Fruit fly (Drosophila melanogaster) whole organism, embryonic: ENCODE measurements around the gene ETHR.

Experiments used
- Atf6 ChIP-seq: fragments of 200-800 bp; sonication (Bioruptor generic); IDR thresholded peaks from 2 replicates; pipeline ENCODE4 v1.3.6; 2022; ENCODE audit warnings: missing biosample characterization, missing genetic modification characterization
- B-H1 ChIP-seq: fragments of 200-800 bp; sonication (Bioruptor generic); IDR thresholded peaks from 3 replicates; pipeline ENCODE4 v1.3.6; 2022; ENCODE audit warnings: missing biosample characterization, missing genetic modification characterization
- Bdp1 ChIP-seq: fragments of 200-800 bp; sonication (Bioruptor generic); optimal IDR thresholded peaks from 3 replicates; lab custom pipeline; 2016; ENCODE audit warnings: missing biosample characterization, missing genetic modification characterization
- BtbVII ChIP-seq: fragments of 200-800 bp; sonication (Bioruptor generic); optimal IDR thresholded peaks from 3 replicates; lab custom pipeline; 2017; ENCODE audit warnings: missing biosample characterization, mild to moderate bottlenecking, missing genetic modification characterization
- C15 ChIP-seq: fragments of 200-800 bp; sonication (Bioruptor generic); IDR thresholded peaks from 3 replicates; pipeline ENCODE4 v1.3.6; 2022; ENCODE audit warnings: missing biosample characterization, missing genetic modification characterization
- CG10147 ChIP-seq: fragments of 200-800 bp; sonication (Bioruptor generic); optimal IDR thresholded peaks from 2 replicates; lab custom pipeline; 2019; ENCODE audit warnings: missing biosample characterization, mild to moderate bottlenecking, missing genetic modification characterization, moderate library complexity
- CG10209 ChIP-seq: fragments of 200-800 bp; sonication (Bioruptor generic); optimal IDR thresholded peaks from 3 replicates; lab custom pipeline; 2017; ENCODE audit warnings: missing biosample characterization, mild to moderate bottlenecking, missing genetic modification characterization, missing genetic modification reagents
- CG11247 ChIP-seq: fragments of 200-800 bp; sonication (Bioruptor generic); IDR thresholded peaks from 2 replicates; pipeline ENCODE4 v1.3.6; 2022; ENCODE audit warnings: missing biosample characterization, missing genetic modification characterization
- CG11695 ChIP-seq: fragments of 200-800 bp; sonication (Bioruptor generic); IDR thresholded peaks from 3 replicates; pipeline ENCODE4 v1.3.6; 2022; ENCODE audit warnings: missing biosample characterization, missing genetic modification characterization
- CG12071 ChIP-seq: fragments of 200-800 bp; sonication (Bioruptor generic); optimal IDR thresholded peaks from 3 replicates; lab custom pipeline; 2018; ENCODE audit warnings: missing biosample characterization, mild to moderate bottlenecking, missing genetic modification characterization
- CG14014 ChIP-seq: fragments of 200-800 bp; sonication (Bioruptor generic); IDR thresholded peaks from 2 replicates; pipeline ENCODE4 v1.3.6; 2022; ENCODE audit warnings: missing biosample characterization, missing genetic modification characterization
- CG14050 ChIP-seq: fragments of 200-800 bp; sonication (Bioruptor generic); IDR thresholded peaks from 3 replicates; pipeline ENCODE4 v1.3.6; 2022; ENCODE audit warnings: missing biosample characterization, missing genetic modification characterization
- CG1529 ChIP-seq: fragments of 200-800 bp; sonication (Bioruptor generic); optimal IDR thresholded peaks from 3 replicates; lab custom pipeline; 2018; ENCODE audit warnings: missing biosample characterization, missing genetic modification characterization
- CG17912 ChIP-seq: fragments of 200-800 bp; sonication (Bioruptor generic); optimal IDR thresholded peaks from 2 replicates; lab custom pipeline; 2018; ENCODE audit warnings: missing biosample characterization, mild to moderate bottlenecking, missing genetic modification characterization
- CG18476 ChIP-seq: fragments of 200-800 bp; sonication (Bioruptor generic); optimal IDR thresholded peaks from 2 replicates; lab custom pipeline; 2016; ENCODE audit warnings: missing biosample characterization, mild to moderate bottlenecking, missing genetic modification characterization
- CG2202 ChIP-seq: fragments of 200-800 bp; sonication (Bioruptor generic); optimal IDR thresholded peaks from 2 replicates; lab custom pipeline; 2018; ENCODE audit warnings: missing biosample characterization, mild to moderate bottlenecking, missing genetic modification characterization
- CG31365 ChIP-seq: fragments of 200-800 bp; sonication (Bioruptor generic); optimal IDR thresholded peaks from 2 replicates; lab custom pipeline; 2018; ENCODE audit warnings: missing biosample characterization, mild to moderate bottlenecking, missing genetic modification characterization
- CG3407 ChIP-seq: fragments of 200-800 bp; sonication (Bioruptor generic); optimal IDR thresholded peaks from 2 replicates; lab custom pipeline; 2018; ENCODE audit warnings: missing biosample characterization, mild to moderate bottlenecking, missing genetic modification characterization
- CG3847 ChIP-seq: fragments of 200-800 bp; sonication (Bioruptor generic); IDR thresholded peaks from 2 replicates; pipeline ENCODE4 v1.3.6; 2022; ENCODE audit warnings: missing biosample characterization, missing genetic modification characterization
- CG7839 ChIP-seq: fragments of 200-800 bp; sonication (Bioruptor generic); optimal IDR thresholded peaks from 3 replicates; lab custom pipeline; 2018; ENCODE audit warnings: missing biosample characterization, mild to moderate bottlenecking, missing genetic modification characterization, moderate library complexity
- CG8281 ChIP-seq: fragments of 200-800 bp; sonication (Bioruptor generic); optimal IDR thresholded peaks from 2 replicates; lab custom pipeline; 2018; ENCODE audit warnings: missing biosample characterization, mild to moderate bottlenecking, missing genetic modification characterization, moderate library complexity
- CG8359 ChIP-seq: fragments of 200-800 bp; sonication (Bioruptor generic); optimal IDR thresholded peaks from 2 replicates; lab custom pipeline; 2017; ENCODE audit warnings: missing biosample characterization, mild to moderate bottlenecking, missing genetic modification characterization, borderline replicate concordance
- Camta ChIP-seq: fragments of 200-800 bp; sonication (Bioruptor generic); optimal IDR thresholded peaks from 2 replicates; lab custom pipeline; 2016; ENCODE audit warnings: missing biosample characterization, missing genetic modification characterization
- CoRest ChIP-seq: fragments of 200-800 bp; sonication (Bioruptor generic); optimal IDR thresholded peaks from 3 replicates; lab custom pipeline; 2018; ENCODE audit warnings: missing biosample characterization, mild to moderate bottlenecking, missing genetic modification characterization, moderate library complexity
- Dad ChIP-seq: fragments of 200-800 bp; sonication (Bioruptor generic); optimal IDR thresholded peaks from 3 replicates; lab custom pipeline; 2016; ENCODE audit warnings: missing biosample characterization, missing genetic modification characterization
- E2f1 ChIP-seq: fragments of 200-800 bp; sonication (Bioruptor generic); IDR thresholded peaks from 2 replicates; pipeline ENCODE4 v1.3.6; 2022; ENCODE audit warnings: missing biosample characterization, missing genetic modification characterization
- H15 ChIP-seq: fragments of 200-800 bp; sonication (Bioruptor generic); IDR thresholded peaks from 3 replicates; pipeline ENCODE4 v1.3.6; 2022; ENCODE audit warnings: missing biosample characterization, missing genetic modification characterization
- H2.0 ChIP-seq: fragments of 200-800 bp; sonication (Bioruptor generic); IDR thresholded peaks from 2 replicates; pipeline ENCODE4 v1.3.6; 2022; ENCODE audit warnings: missing biosample characterization, missing genetic modification characterization
- Hr3 ChIP-seq: fragments of 200-800 bp; sonication (Bioruptor generic); optimal IDR thresholded peaks from 3 replicates; lab custom pipeline; 2016; ENCODE audit warnings: missing biosample characterization, missing genetic modification characterization
- Meics ChIP-seq: fragments of 200-800 bp; sonication (Bioruptor generic); optimal IDR thresholded peaks from 2 replicates; lab custom pipeline; 2017; ENCODE audit warnings: missing biosample characterization, mild to moderate bottlenecking, missing genetic modification characterization
- Optix ChIP-seq: fragments of 200-800 bp; sonication (Bioruptor generic); IDR thresholded peaks from 3 replicates; pipeline ENCODE4 v1.3.6; 2022; ENCODE audit warnings: missing biosample characterization, missing genetic modification characterization
- Sox100B ChIP-seq: fragments of 200-800 bp; sonication (Bioruptor generic); optimal IDR thresholded peaks from 3 replicates; lab custom pipeline; 2018; ENCODE audit warnings: missing biosample characterization, mild to moderate bottlenecking, missing genetic modification characterization
- Xbp1 ChIP-seq: fragments of 200-800 bp; sonication (Bioruptor generic); optimal IDR thresholded peaks from 3 replicates; lab custom pipeline; 2016; ENCODE audit warnings: missing biosample characterization, mild to moderate bottlenecking, missing genetic modification characterization
- ab ChIP-seq: fragments of 200-800 bp; sonication (Bioruptor generic); optimal IDR thresholded peaks from 2 replicates; lab custom pipeline; 2016; ENCODE audit warnings: missing biosample characterization, missing genetic modification characterization
- bab2 ChIP-seq: fragments of 200-800 bp; sonication (Bioruptor generic); optimal IDR thresholded peaks from 2 replicates; lab custom pipeline; 2016; ENCODE audit warnings: missing biosample characterization, missing genetic modification characterization
- corto ChIP-seq: fragments of 200-800 bp; sonication (Bioruptor generic); optimal IDR thresholded peaks from 2 replicates; lab custom pipeline; 2016; ENCODE audit warnings: missing biosample characterization, mild to moderate bottlenecking, missing genetic modification characterization, moderate library complexity
- ewg ChIP-seq: fragments of 200-800 bp; sonication (Bioruptor generic); optimal IDR thresholded peaks from 3 replicates; lab custom pipeline; 2017; ENCODE audit warnings: mild to moderate bottlenecking, missing biosample characterization, missing genetic modification reagents, missing genetic modification characterization
- fd64A ChIP-seq: fragments of 200-800 bp; sonication (Bioruptor generic); optimal IDR thresholded peaks from 3 replicates; lab custom pipeline; 2018; ENCODE audit warnings: missing biosample characterization, mild to moderate bottlenecking, missing genetic modification characterization
- fd96Cb ChIP-seq: fragments of 200-800 bp; sonication (Bioruptor generic); optimal IDR thresholded peaks from 2 replicates; lab custom pipeline; 2018; ENCODE audit warnings: missing biosample characterization, mild to moderate bottlenecking, missing genetic modification characterization, moderate library complexity
- gt ChIP-seq: fragments of 200-800 bp; sonication (Bioruptor generic); IDR thresholded peaks from 2 replicates; pipeline ENCODE4 v1.3.6; 2022; ENCODE audit warnings: missing biosample characterization, missing genetic modification characterization
- ham ChIP-seq: fragments of 200-800 bp; sonication (Bioruptor generic); IDR thresholded peaks from 2 replicates; pipeline ENCODE4 v1.3.6; 2022; ENCODE audit warnings: missing biosample characterization, missing genetic modification characterization
- ind ChIP-seq: fragments of 200-800 bp; sonication (Bioruptor generic); optimal IDR thresholded peaks from 3 replicates; lab custom pipeline; 2016; ENCODE audit warnings: missing biosample characterization, missing genetic modification characterization
- kay ChIP-seq: fragments of 200-800 bp; sonication (Bioruptor generic); optimal IDR thresholded peaks from 2 replicates; lab custom pipeline; 2016; ENCODE audit warnings: missing biosample characterization, missing genetic modification characterization
- ken ChIP-seq: fragments of 200-800 bp; sonication (Bioruptor generic); IDR thresholded peaks from 3 replicates; pipeline ENCODE4 v1.3.6; 2022; ENCODE audit warnings: missing biosample characterization, missing genetic modification characterization
- org-1 ChIP-seq: fragments of 200-800 bp; sonication (Bioruptor generic); optimal IDR thresholded peaks from 2 replicates; lab custom pipeline; 2017; ENCODE audit warnings: missing biosample characterization, missing genetic modification characterization
- otp ChIP-seq: fragments of 200-800 bp; sonication (Bioruptor generic); IDR thresholded peaks from 3 replicates; pipeline ENCODE4, ENCODE4 v1.3.6; 2022; ENCODE audit warnings: missing biosample characterization, missing genetic modification characterization
- p53 ChIP-seq: fragments of 200-800 bp; sonication (Bioruptor generic); optimal IDR thresholded peaks from 2 replicates; lab custom pipeline; 2016; ENCODE audit warnings: missing biosample characterization, missing genetic modification characterization
- pita ChIP-seq: fragments of 200-800 bp; sonication (Bioruptor generic); optimal IDR thresholded peaks from 2 replicates; lab custom pipeline; 2017; ENCODE audit warnings: missing biosample characterization, mild to moderate bottlenecking, missing genetic modification characterization
- pnt ChIP-seq: fragments of 200-800 bp; sonication (Bioruptor generic); optimal IDR thresholded peaks from 3 replicates; lab custom pipeline; 2016; ENCODE audit warnings: missing biosample characterization, missing genetic modification characterization
- row ChIP-seq: fragments of 200-800 bp; sonication (Bioruptor generic); IDR thresholded peaks from 3 replicates; pipeline ENCODE4 v1.3.6; 2022; ENCODE audit warnings: missing biosample characterization, missing genetic modification characterization
- salm ChIP-seq: fragments of 200-800 bp; sonication (Bioruptor generic); optimal IDR thresholded peaks from 2 replicates; lab custom pipeline; 2018; ENCODE audit warnings: missing biosample characterization, mild to moderate bottlenecking, missing genetic modification characterization
- twi ChIP-seq: fragments of 200-800 bp; optimal IDR thresholded peaks from 2 replicates; lab custom pipeline; 2019; ENCODE audit warnings: missing biosample characterization, mild to moderate bottlenecking, missing genetic modification characterization, moderate library complexity
- wek ChIP-seq: fragments of 200-800 bp; sonication (Bioruptor generic); optimal IDR thresholded peaks from 3 replicates; lab custom pipeline; 2018; ENCODE audit warnings: missing biosample characterization, mild to moderate bottlenecking, missing genetic modification characterization, moderate library complexity

Gene ETHR

dm6 chr3R:21206802-21207238 lies 40.0 kb upstream of the ETHR start (continued):
- TF ChIP-seq CG11695 (GFP tag; lab: Robert Waterston, UW) (no peak), Sox100B (GFP tag; lab: Kevin White, UChicago) (no peak), Optix (GFP tag; lab: Robert Waterston, UW) (no peak), CG14050 (GFP tag; lab: Robert Waterston, UW) (no peak), ab (no peak), CG12071 (GFP tag; lab: Kevin White, UChicago) (peak; percentile 12), E2f1 (GFP tag; lab: Robert Waterston, UW) (no peak), CG2202 (tag; lab: Kevin White, UChicago) (no peak), CG8281 (tag; lab: Kevin White, UChicago) (no peak), Dad (GFP tag; lab: Kevin White, UChicago) (no peak), pita (GFP tag; lab: Kevin White, UChicago) (no peak), CG3847 (GFP tag; lab: Robert Waterston, UW) (no peak), ewg (no peak), corto (GFP tag; lab: Kevin White, UChicago) (no peak), Atf6 (no peak), BtbVII (GFP tag; lab: Kevin White, UChicago) (no peak), bab2 (GFP tag; lab: Kevin White, UChicago) (no peak), CG17912 (GFP tag; lab: Kevin White, UChicago) (no peak), Meics (no peak), CG10147 (GFP tag; lab: Kevin White, UChicago) (no peak), H2.0 (GFP tag; lab: Robert Waterston, UW) (no peak), pnt (GFP tag; lab: Kevin White, UChicago) (no peak), otp (GFP tag; lab: Robert Waterston, UW) (no peak), gt (GFP tag; lab: Robert Waterston, UW) (no peak), CG1529 (GFP tag; lab: Kevin White, UChicago) (no peak), CG14014 (GFP tag; lab: Robert Waterston, UW) (no peak), Hr3 (no peak), H15 (no peak), CG3407 (GFP tag; lab: Kevin White, UChicago) (no peak), org-1 (GFP tag; lab: Kevin White, UChicago) (no peak), CG7839 (tag; lab: Kevin White, UChicago) (no peak), fd64A (GFP tag; lab: Kevin White, UChicago) (no peak), Camta (GFP tag; lab: Kevin White, UChicago) (no peak), ind (GFP tag; lab: Kevin White, UChicago) (no peak), fd96Cb (tag; lab: Kevin White, UChicago) (no peak), wek (no peak), salm (no peak), row (GFP tag; lab: Robert Waterston, UW) (no peak), C15 (no peak), twi (tag; lab: Kevin White, UChicago) (no peak), ken (no peak), CG10209 (GFP tag; lab: Kevin White, UChicago) (no peak), ham (GFP tag; lab: Robert Waterston, UW) (no peak), CoRest (no peak), CG18476 (no peak), Bdp1 (GFP tag; lab: Kevin White, UChicago) (no peak), CG8359 (GFP tag; lab: Kevin White, UChicago) (no peak), Xbp1 (no peak), p53 (GFP tag; lab: Kevin White, UChicago) (no peak), B-H1 (GFP tag; lab: Robert Waterston, UW) (no peak), CG11247 (no peak), CG31365 (tag; lab: Kevin White, UChicago) (no peak), kay (GFP tag; lab: Kevin White, UChicago) (no peak)
